Worm (Caenorhabditis elegans) whole organism, L1 larva: ENCODE measurements around the gene T26A5.2.
A peak's percentile ranks its signal among the peaks of the same experiment; 100 is the strongest.

Experiments used
- F16B12.6 ChIP-seq: fragments of 150-350 bp; optimal IDR thresholded peaks from 2 replicates; lab custom pipeline; 2014; ENCODE audit warnings: missing biosample characterization, missing genetic modification characterization
- Y116A8C.19 ChIP-seq: sonication (generic microtip); optimal IDR thresholded peaks from 2 replicates; lab custom pipeline; 2016; ENCODE audit warnings: missing compliant biosample characterization, missing genetic modification characterization, borderline replicate concordance
- alr-1 ChIP-seq: fragments of 200-800 bp; sonication (Bioruptor generic); optimal IDR thresholded peaks from 2 replicates; lab custom pipeline; 2018; ENCODE audit warnings: borderline replicate concordance, mild to moderate bottlenecking, missing genetic modification characterization, missing compliant biosample characterization
- aly-2 ChIP-seq: fragments of 150-350 bp; optimal IDR thresholded peaks from 2 replicates; lab custom pipeline; 2014; ENCODE audit warnings: missing biosample characterization, missing genetic modification characterization
- ceh-63 ChIP-seq: fragments of 200-800 bp; sonication (Bioruptor generic); optimal IDR thresholded peaks from 2 replicates; lab custom pipeline; 2018; ENCODE audit warnings: mild to moderate bottlenecking, missing genetic modification characterization, missing compliant biosample characterization
- ceh-82 ChIP-seq, 3 experiments: fragments of 150-350 bp in 1 of 3; sonication (generic microtip) in 2 of 3; optimal IDR thresholded peaks; 2 replicates each; lab custom pipeline; 2014 to 2017; ENCODE audit warnings: missing biosample characterization in 3 of 3, missing genetic modification characterization in 3 of 3
- ceh-88 ChIP-seq: fragments of 200-800 bp; sonication (Bioruptor generic); IDR thresholded peaks from 2 replicates; pipeline ENCODE4 v1.3.6; 2022; ENCODE audit warnings: missing genetic modification characterization, missing compliant biosample characterization
- ceh-90 ChIP-seq: sonication (generic microtip); optimal IDR thresholded peaks from 2 replicates; lab custom pipeline; 2016; ENCODE audit warnings: missing genetic modification characterization, missing compliant biosample characterization
- ces-1 ChIP-seq: fragments of 150-350 bp; optimal IDR thresholded peaks from 2 replicates; lab custom pipeline; 2014; ENCODE audit warnings: missing biosample characterization, missing genetic modification reagents, missing genetic modification characterization
- dsc-1 ChIP-seq: sonication (generic microtip); optimal IDR thresholded peaks from 2 replicates; lab custom pipeline; 2016; ENCODE audit warnings: mild to moderate bottlenecking, missing genetic modification characterization, missing compliant biosample characterization
- efl-1 ChIP-seq, 4 experiments: fragments of 150-350 bp; optimal IDR thresholded peaks in 3 of 4; peaks in 1 of 4; 1 replicate in 1 of 4; 2 replicates in 3 of 4; lab custom pipeline; 2014; ENCODE audit warnings: missing biosample characterization in 2 of 4, missing genetic modification characterization in 2 of 4, missing genetic modification reagents in 2 of 4
- efl-3 ChIP-seq: fragments of 200-800 bp; sonication (Bioruptor generic); optimal IDR thresholded peaks from 2 replicates; lab custom pipeline; 2018; ENCODE audit warnings: mild to moderate bottlenecking, missing genetic modification characterization, missing compliant biosample characterization
- egl-13 ChIP-seq: sonication (generic microtip); optimal IDR thresholded peaks from 2 replicates; lab custom pipeline; 2016; ENCODE audit warnings: missing genotype, missing genetic modification reagents, missing genetic modification characterization, missing compliant biosample characterization
- egl-27 ChIP-seq, 2 experiments: fragments of 150-350 bp in 1 of 2; sonication (generic microtip); optimal IDR thresholded peaks; 3 replicates each; lab custom pipeline; 2017 to 2018; ENCODE audit warnings: missing biosample characterization in 2 of 2, missing genetic modification characterization in 2 of 2, missing genetic modification reagents in 2 of 2
- elt-3 ChIP-seq, 6 experiments: fragments of 150-350 bp in 1 of 6; sonication (generic microtip); optimal IDR thresholded peaks; 2 replicates each; lab custom pipeline; 2017 to 2018; ENCODE audit warnings: missing biosample characterization in 6 of 6, missing genetic modification characterization in 6 of 6, inconsistent platforms in 1 of 6
- fkh-4 ChIP-seq: sonication (generic microtip); optimal IDR thresholded peaks from 2 replicates; lab custom pipeline; 2016; ENCODE audit warnings: missing compliant biosample characterization, missing genetic modification characterization, borderline replicate concordance
- fos-1 ChIP-seq: fragments of 150-350 bp; optimal IDR thresholded peaks from 2 replicates; lab custom pipeline; 2014; ENCODE audit warnings: missing biosample characterization, missing genetic modification characterization
- hlh-17 ChIP-seq: fragments of 200-800 bp; sonication (Bioruptor generic); optimal IDR thresholded peaks from 2 replicates; lab custom pipeline; 2018; ENCODE audit warnings: missing genetic modification characterization, mild to moderate bottlenecking, missing compliant biosample characterization, moderate library complexity, borderline replicate concordance
- hpl-2 ChIP-seq: fragments of 150-350 bp; optimal IDR thresholded peaks from 2 replicates; lab custom pipeline; 2014; ENCODE audit warnings: missing biosample characterization, missing genetic modification reagents, missing genetic modification characterization
- isw-1 ChIP-seq: fragments of 200-800 bp; sonication (Bioruptor generic); IDR thresholded peaks from 2 replicates; pipeline ENCODE4 v1.3.6; 2022; ENCODE audit warnings: missing genetic modification characterization, missing compliant biosample characterization
- jun-1 ChIP-seq: fragments of 150-350 bp; optimal IDR thresholded peaks from 2 replicates; lab custom pipeline; 2014; ENCODE audit warnings: missing biosample characterization, missing genetic modification reagents, missing genetic modification characterization
- lin-15B ChIP-seq: fragments of 150-350 bp; sonication (generic microtip); optimal IDR thresholded peaks from 3 replicates; lab custom pipeline; 2014; ENCODE audit warnings: missing biosample characterization, missing genetic modification characterization
- lir-3 ChIP-seq: sonication (generic microtip); optimal IDR thresholded peaks from 2 replicates; lab custom pipeline; 2016; ENCODE audit warnings: mild to moderate bottlenecking, missing genetic modification characterization, moderate library complexity, missing compliant biosample characterization; ENCODE audit not compliant: poor library complexity
- nhr-12 ChIP-seq: sonication (generic microtip); optimal IDR thresholded peaks from 2 replicates; lab custom pipeline; 2017; ENCODE audit warnings: missing biosample characterization, missing genetic modification characterization
- nhr-19 ChIP-seq: fragments of 200-800 bp; sonication (Bioruptor generic); conservative IDR thresholded peaks from 2 replicates; pipeline ENCODE4 v1.3.6; 2022; ENCODE audit warnings: missing genetic modification characterization, missing compliant biosample characterization
- nhr-28 ChIP-seq: fragments of 150-350 bp; optimal IDR thresholded peaks from 2 replicates; lab custom pipeline; 2014; ENCODE audit warnings: missing biosample characterization, missing genetic modification characterization
- nhr-47 ChIP-seq: sonication (generic microtip); optimal IDR thresholded peaks from 2 replicates; lab custom pipeline; 2016; ENCODE audit warnings: mild to moderate bottlenecking, missing genetic modification characterization, moderate library complexity, missing compliant biosample characterization
- nhr-84 ChIP-seq: sonication (generic microtip); optimal IDR thresholded peaks from 2 replicates; lab custom pipeline; 2017; ENCODE audit warnings: missing biosample characterization, missing genetic modification characterization
- nhr-85 ChIP-seq: sonication (generic microtip); peaks from one replicate; lab custom pipeline; 2016; ENCODE audit warnings: missing genetic modification characterization, inconsistent platforms, missing compliant biosample characterization
- pag-3 ChIP-seq: sonication (generic microtip); optimal IDR thresholded peaks from 2 replicates; lab custom pipeline; 2017; ENCODE audit warnings: missing genetic modification characterization, mild to moderate bottlenecking, missing compliant biosample characterization, antibody characterized with exemption, borderline replicate concordance; ENCODE audit not compliant: insufficient read depth
- pax-3 ChIP-seq: fragments of 200-800 bp; sonication (Bioruptor generic); optimal IDR thresholded peaks from 2 replicates; lab custom pipeline; 2018; ENCODE audit warnings: mild to moderate bottlenecking, missing genetic modification characterization, moderate library complexity, missing compliant biosample characterization
- skn-1 ChIP-seq: fragments of 150-350 bp; optimal IDR thresholded peaks from 2 replicates; lab custom pipeline; 2014; ENCODE audit warnings: missing biosample characterization, missing genetic modification characterization
- sox-4 ChIP-seq: sonication (generic microtip); optimal IDR thresholded peaks from 2 replicates; lab custom pipeline; 2016; ENCODE audit warnings: missing genetic modification characterization, missing compliant biosample characterization
- unc-130 ChIP-seq: fragments of 150-350 bp; optimal IDR thresholded peaks from 2 replicates; lab custom pipeline; 2017; ENCODE audit warnings: missing biosample characterization, missing genetic modification characterization, inconsistent platforms
- unc-62 ChIP-seq: fragments of 150-350 bp; optimal IDR thresholded peaks from 2 replicates; lab custom pipeline; 2014; ENCODE audit warnings: missing biosample characterization, missing genetic modification reagents, missing genetic modification characterization
- unc-86 ChIP-seq: sonication (generic microtip); optimal IDR thresholded peaks from 2 replicates; lab custom pipeline; 2016; ENCODE audit warnings: missing genetic modification characterization, missing compliant biosample characterization
- unc-98 ChIP-seq: fragments of 200-800 bp; sonication (Bioruptor generic); IDR thresholded peaks from 2 replicates; pipeline ENCODE4 v1.3.6; 2022; ENCODE audit warnings: missing genetic modification characterization, missing compliant biosample characterization
- xbp-1 ChIP-seq: sonication (generic microtip); optimal IDR thresholded peaks from 2 replicates; lab custom pipeline; 2016; ENCODE audit warnings: missing genetic modification characterization, missing compliant biosample characterization
- zag-1 ChIP-seq: fragments of 150-350 bp; optimal IDR thresholded peaks from 2 replicates; lab custom pipeline; 2014; ENCODE audit warnings: missing biosample characterization, missing genetic modification characterization
- ztf-11 ChIP-seq, 2 experiments: sonication (generic microtip); optimal IDR thresholded peaks; 2 replicates each; lab custom pipeline; 2016 to 2017; ENCODE audit warnings: missing genetic modification characterization in 2 of 2, missing biosample characterization in 1 of 2, missing compliant biosample characterization in 1 of 2
- ztf-4 ChIP-seq: fragments of 150-350 bp; optimal IDR thresholded peaks from 2 replicates; lab custom pipeline; 2014; ENCODE audit warnings: missing biosample characterization, missing genetic modification characterization

T26A5.2 gene

ce11 chrIII:6453665-6454064 lies 13.4 kb upstream of the T26A5.2 start (continued):
- TF ChIP-seq jun-1 (tag; lab: Kevin White, UChicago) (peak; percentile 56), pax-3 (tag; lab: Kevin White, UChicago) (no peak), ceh-63 (GFP tag; lab: Kevin White, UChicago) (no peak), zag-1 (tag; lab: Kevin White, UChicago) (peak; percentile 11), alr-1 (tag; lab: Kevin White, UChicago) (no peak), egl-27 (tag; optimal IDR thresholded peaks at IDR 0.05; lab: Kevin White, UChicago) (no peak), pag-3 (no peak), nhr-84 (no peak), dsc-1 (tag; lab: Kevin White, UChicago) (peak; percentile 29), nhr-47 (peak; percentile 65), ceh-90 (tag; lab: Kevin White, UChicago) (no peak), fkh-4 (tag; lab: Kevin White, UChicago) (no peak), nhr-28 (tag; lab: Kevin White, UChicago) (no peak), nhr-85 (tag; lab: Kevin White, UChicago) (peak; percentile 83), unc-130 (no peak), hpl-2 (GFP tag; lab: Kevin White, UChicago) (peak; percentile 49), egl-13 (no peak), lir-3 (tag; lab: Kevin White, UChicago) (peak; percentile 12), Y116A8C.19 (tag; lab: Kevin White, UChicago) (no peak), nhr-19 (GFP tag; lab: Robert Waterston, UW) (peak; percentile 78), sox-4 (tag; lab: Kevin White, UChicago) (no peak), ceh-88 (GFP tag; lab: Robert Waterston, UW) (peak; percentile 51; the same call in 1 of the 2 replicates), unc-86 (tag; lab: Kevin White, UChicago) (peak; percentile 52), ztf-11 (tag; optimal IDR thresholded peaks at IDR 0.05; lab: Kevin White, UChicago) (no peak), efl-1 (optimal IDR thresholded peaks at IDR 0.05; lab: Kevin White, UChicago) (peak; percentile 84 to 89), efl-1 (GFP tag; optimal IDR thresholded peaks at IDR 0.05 in 1 of 2; lab: Kevin White, UChicago) (peak; percentile 72 to 97), fos-1 (peak; percentile 70), aly-2 (tag; lab: Kevin White, UChicago) (peak; percentile 43), elt-3 (tag; optimal IDR thresholded peaks at IDR 0.05; lab: Kevin White, UChicago) (peak in 3 of 6 experiments; percentile 18 to 74 (median 60)), efl-3 (GFP tag; lab: Kevin White, UChicago) (no peak)

ce11 chrIII:6454183-6454582 lies 12.9 kb upstream of the T26A5.2 start, which contains the start of gene jhdm-1:
TSS of gene jhdm-1 (plus strand) at chrIII:6454483.
- TF ChIP-seq ceh-90 (tag; lab: Kevin White, UChicago), result no peak
- no peak for TF ChIP-seq ceh-82 (tag; optimal IDR thresholded peaks at IDR 0.05; lab: Kevin White, UChicago)
- TF ChIP-seq ztf-4 (tag; lab: Kevin White, UChicago), result no peak
- TF ChIP-seq nhr-12 (tag; lab: Kevin White, UChicago), result no peak
- no peak for TF ChIP-seq lin-15B (tag; lab: Kevin White, UChicago)
- TF ChIP-seq unc-62 (GFP tag; lab: Kevin White, UChicago), result no peak
- TF ChIP-seq ces-1 (GFP tag; lab: Kevin White, UChicago), result no peak
- TF ChIP-seq fkh-4 (tag; lab: Kevin White, UChicago), result no peak
- TF ChIP-seq unc-98 (GFP tag; lab: Robert Waterston, UW), result no peak
- TF ChIP-seq nhr-28 (tag; lab: Kevin White, UChicago), result no peak
- no peak for TF ChIP-seq skn-1 (tag; lab: Kevin White, UChicago)
- TF ChIP-seq hlh-17 (GFP tag; lab: Kevin White, UChicago), result no peak
- TF ChIP-seq xbp-1 (tag; lab: Kevin White, UChicago), result no peak
- TF ChIP-seq F16B12.6, result no peak
- no peak for TF ChIP-seq sox-4 (tag; lab: Kevin White, UChicago)
- no peak for TF ChIP-seq isw-1 (GFP tag; lab: Robert Waterston, UW)
- no peak for TF ChIP-seq egl-13
- no peak for TF ChIP-seq alr-1 (tag; lab: Kevin White, UChicago)
